In the genomic region with DNA sequence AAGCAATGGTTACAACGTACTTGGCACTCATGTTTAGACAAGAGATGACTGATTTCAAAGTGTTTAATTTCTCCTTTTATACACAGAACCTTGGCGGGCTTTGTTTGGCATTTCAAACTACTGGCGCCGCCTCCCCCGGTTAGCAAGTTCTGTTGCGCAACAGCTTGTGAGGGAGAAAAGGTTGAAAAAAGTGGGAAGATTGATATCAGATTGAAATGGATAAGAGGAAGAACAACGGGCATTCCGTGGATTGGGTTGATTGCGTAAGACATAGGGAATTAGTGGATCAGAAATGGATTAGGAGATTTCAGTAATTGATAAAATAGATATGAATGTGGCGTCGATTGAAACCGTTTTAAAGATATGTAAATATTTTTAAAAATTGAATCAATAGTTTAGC, we compare ENCODE assay signal across 2 worm cellular contexts.
A peak's percentile ranks its signal among the peaks of the same experiment; 100 is the strongest.
TF ChIP-seq lines count a peak whose summit lies in the region.

Gene col-130 (minus strand): TSS at position 50 of the 400 bp plus-strand sequence.

TF ChIP-seq in whole organism, L4 larva, 104 proteins besides CTCF, POLR2A, EP300 and RAD21:
- TF ChIP-seq Y48G9A.11 (GFP tag; IDR thresholded peaks at IDR 0.05; lab: Robert Waterston, UW) (no peak), aha-1 (tag; lab: Kevin White, UChicago) (peak; percentile 4), ztf-11 (tag; optimal IDR thresholded peaks at IDR 0.05; lab: Kevin White, UChicago) (no peak), T20F7.1 (GFP tag; optimal IDR thresholded peaks at IDR 0.05; lab: Kevin White, UChicago) (no peak), mxl-3 (GFP tag; optimal IDR thresholded peaks at IDR 0.05; lab: Kevin White, UChicago) (peak; percentile 2), R02D3.7 (tag; optimal IDR thresholded peaks at IDR 0.05; lab: Kevin White, UChicago) (no peak), pha-4 (GFP tag; IDR thresholded peaks at IDR 0.05; lab: Robert Waterston, UW) (no peak), pha-4 (tag; optimal IDR thresholded peaks at IDR 0.05; lab: Kevin White, UChicago) (no peak)
TF ChIP-seq in whole organism, L4 larva: peak in this region for 2.

TF ChIP-seq in whole organism, mixed stage, embryonic, 35 proteins besides CTCF, POLR2A, EP300 and RAD21:
- TF ChIP-seq zip-8 (tag; optimal IDR thresholded peaks at IDR 0.05; lab: Kevin White, UChicago) (peak; percentile 94), ceh-83 (GFP tag; optimal IDR thresholded peaks at IDR 0.05; lab: Kevin White, UChicago) (no peak), ztf-11 (tag; optimal IDR thresholded peaks at IDR 0.05; lab: Kevin White, UChicago) (no peak), unc-62 (GFP tag; optimal IDR thresholded peaks at IDR 0.05; lab: Kevin White, UChicago) (no peak), unc-120 (tag; optimal IDR thresholded peaks at IDR 0.05; lab: Kevin White, UChicago; ENCODE audit: poor library complexity, severe bottlenecking) (no peak), ham-2 (GFP tag; optimal IDR thresholded peaks at IDR 0.05; lab: Kevin White, UChicago) (no peak)
